Worm (Caenorhabditis elegans): ENCODE results near the gene eat-17.

eat-17 gene

ce11 chrX:16375807-16376638 lies 40.6 kb downstream of the eat-17 start, which contains the start of gene sur-7:
Gene sur-7, plus strand, starts transcription at chrX:16376588.
- TF ChIP-seq ceh-82 (tag; optimal IDR thresholded peaks at IDR 0.05) (no peak), C34F6.9 (tag; optimal IDR thresholded peaks at IDR 0.05) (peak; percentile 10), unc-55 (GFP tag; optimal IDR thresholded peaks at IDR 0.05) (peak; percentile 16), fos-1 (tag; optimal IDR thresholded peaks at IDR 0.05) (peak; percentile 63)

DNA sequence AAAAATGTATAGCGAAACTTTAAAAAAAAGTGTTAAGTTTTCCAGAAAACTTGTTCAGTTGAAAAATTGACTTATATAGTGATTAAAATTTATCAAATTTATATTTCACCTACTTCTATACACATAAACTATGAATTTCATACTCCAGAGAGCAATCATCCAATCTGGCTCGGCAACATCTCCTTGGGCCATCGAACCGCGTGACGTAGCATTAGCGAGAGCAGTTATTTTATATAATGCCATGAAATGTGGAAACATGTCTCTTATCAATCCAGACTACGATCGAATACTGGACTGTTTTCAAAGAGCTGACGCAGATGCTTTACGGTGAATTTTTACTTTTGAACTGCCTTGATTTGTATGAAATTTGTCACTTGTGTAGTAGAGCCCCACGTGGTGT lies 47.2 kb downstream of the eat-17 start:
- TF ChIP-seq fos-1 (tag; optimal IDR thresholded peaks at IDR 0.05) (no peak), snpc-4 (tag; optimal IDR thresholded peaks at IDR 0.05) (no peak), aly-2 (tag; optimal IDR thresholded peaks at IDR 0.05) (no peak), sem-4 (tag; optimal IDR thresholded peaks at IDR 0.05) (no peak), lin-11 (tag; optimal IDR thresholded peaks at IDR 0.05) (no peak), lin-39 (tag; optimal IDR thresholded peaks at IDR 0.05) (no peak), elt-1 (tag; optimal IDR thresholded peaks at IDR 0.05) (no peak), unc-55 (GFP tag; optimal IDR thresholded peaks at IDR 0.05) (no peak), R02D3.7 (tag; optimal IDR thresholded peaks at IDR 0.05) (no peak), mbf-1 (tag; optimal IDR thresholded peaks at IDR 0.05) (no peak), blmp-1 (tag; optimal IDR thresholded peaks at IDR 0.05; ENCODE audit: insufficient read depth) (no peak), nhr-237 (tag; optimal IDR thresholded peaks at IDR 0.05) (no peak), ama-1 (optimal IDR thresholded peaks at IDR 0.05) (no peak), mab-5 (tag; optimal IDR thresholded peaks at IDR 0.05) (no peak), lsy-2 (tag; optimal IDR thresholded peaks at IDR 0.05) (no peak), unc-62 (GFP tag; optimal IDR thresholded peaks at IDR 0.05) (no peak), dmd-4 (tag; optimal IDR thresholded peaks at IDR 0.05) (no peak), ceh-82 (tag; optimal IDR thresholded peaks at IDR 0.05) (no peak)

- TF ChIP-seq egl-27 (tag; optimal IDR thresholded peaks at IDR 0.05) (no peak), nhr-6 (tag; optimal IDR thresholded peaks at IDR 0.05) (no peak), sma-9 (GFP tag; optimal IDR thresholded peaks at IDR 0.05) (no peak), sma-9 (tag; optimal IDR thresholded peaks at IDR 0.05) (no peak), nhr-237 (tag; optimal IDR thresholded peaks at IDR 0.05) (no peak)
Observed at ce11 chrX:16368969-16369368, 47.7 kb downstream of the eat-17 start.

- TF ChIP-seq nhr-77 (tag; optimal IDR thresholded peaks at IDR 0.05) (no peak), ztf-11 (tag; optimal IDR thresholded peaks at IDR 0.05) (no peak), lsy-2 (tag; optimal IDR thresholded peaks at IDR 0.05) (no peak), alr-1 (tag; optimal IDR thresholded peaks at IDR 0.05) (no peak), nhr-237 (tag; optimal IDR thresholded peaks at IDR 0.05) (no peak), ztf-1 (GFP tag; conservative IDR thresholded peaks at IDR 0.05) (no peak), gmeb-1 (tag; optimal IDR thresholded peaks at IDR 0.05) (no peak), nhr-12 (tag; optimal IDR thresholded peaks at IDR 0.05) (no peak), fos-1 (tag; optimal IDR thresholded peaks at IDR 0.05) (no peak), ceh-16 (tag; optimal IDR thresholded peaks at IDR 0.05) (no peak), mab-5 (tag; optimal IDR thresholded peaks at IDR 0.05) (no peak), ama-1 (optimal IDR thresholded peaks at IDR 0.05) (no peak), lin-39 (tag; optimal IDR thresholded peaks at IDR 0.05) (no peak), crh-2 (tag; optimal IDR thresholded peaks at IDR 0.05) (no peak), peb-1 (tag; optimal IDR thresholded peaks at IDR 0.05) (no peak), ZK546.5 (tag; optimal IDR thresholded peaks at IDR 0.05) (no peak)
Observed at ce11 chrX:16366993-16367392, 49.6 kb downstream of the eat-17 start, which contains the start of gene ace-1. Gene ace-1, plus strand, starts transcription at chrX:16367293.

DNA sequence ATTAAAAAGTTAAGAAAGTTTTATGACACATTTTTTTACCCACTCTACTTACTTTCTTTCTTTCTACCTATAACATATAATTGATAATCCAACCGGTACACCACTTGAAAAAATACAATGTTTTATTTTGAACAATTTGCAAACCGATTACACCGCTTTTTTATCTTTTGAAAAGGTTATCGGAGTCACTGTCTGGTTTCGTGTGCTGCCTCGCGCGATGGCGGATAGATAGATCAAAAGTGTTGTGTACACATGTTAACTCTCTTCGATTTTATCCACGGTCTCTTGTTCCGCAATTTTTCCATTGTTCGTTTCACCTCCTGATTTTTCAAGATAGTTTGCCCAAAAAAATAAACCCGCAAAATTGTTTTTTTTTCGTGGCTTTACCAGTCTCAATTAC lies 50.1 kb downstream of the eat-17 start:
- TF ChIP-seq sma-3 (GFP tag; optimal IDR thresholded peaks at IDR 0.05) (no peak), nhr-25 (tag; optimal IDR thresholded peaks at IDR 0.05) (no peak), elt-3 (tag; optimal IDR thresholded peaks at IDR 0.05) (no peak), nhr-11 (tag; optimal IDR thresholded peaks at IDR 0.05) (no peak), blmp-1 (tag; optimal IDR thresholded peaks at IDR 0.05; ENCODE audit: insufficient read depth) (no peak), lsy-2 (tag; optimal IDR thresholded peaks at IDR 0.05) (no peak), C34F6.9 (tag; optimal IDR thresholded peaks at IDR 0.05) (no peak), ztf-1 (GFP tag; conservative IDR thresholded peaks at IDR 0.05) (no peak), nhr-129 (tag; optimal IDR thresholded peaks at IDR 0.05) (no peak)
